Worm (Caenorhabditis elegans) whole organism, L2 larva: ENCODE data around the gene cids-1.
A peak's percentile ranks its signal among the peaks of the same experiment; 100 is the strongest.

ENCODE experiments used
- C34F6.9 ChIP-seq: fragments of 150-350 bp; optimal IDR thresholded peaks from 2 replicates; lab custom pipeline; 2014; ENCODE audit warnings: missing biosample characterization, missing genetic modification characterization
- R02D3.7 ChIP-seq: fragments of 150-350 bp; optimal IDR thresholded peaks from 2 replicates; lab custom pipeline; 2014; ENCODE audit warnings: missing biosample characterization, missing genetic modification characterization
- Y55F3AM.14 ChIP-seq: fragments of 200-800 bp; sonication (Bioruptor generic); optimal IDR thresholded peaks from 2 replicates; lab custom pipeline; 2018; ENCODE audit warnings: mild to moderate bottlenecking, missing genetic modification characterization, missing compliant biosample characterization
- ZK546.5 ChIP-seq: sonication (generic microtip); optimal IDR thresholded peaks from 2 replicates; lab custom pipeline; 2017; ENCODE audit warnings: missing biosample characterization, missing genetic modification characterization
- alr-1 ChIP-seq: fragments of 150-350 bp; optimal IDR thresholded peaks from 2 replicates; lab custom pipeline; 2014; ENCODE audit warnings: missing biosample characterization, missing genetic modification characterization
- aly-2 ChIP-seq: fragments of 150-350 bp; optimal IDR thresholded peaks from 2 replicates; lab custom pipeline; 2014; ENCODE audit warnings: missing biosample characterization, missing genetic modification characterization
- blmp-1 ChIP-seq: sonication (generic microtip); optimal IDR thresholded peaks from 2 replicates; lab custom pipeline; 2017; ENCODE audit warnings: missing genetic modification characterization, mild to moderate bottlenecking, missing compliant biosample characterization, antibody characterized with exemption, moderate library complexity; ENCODE audit not compliant: insufficient read depth
- ceh-16 ChIP-seq: fragments of 150-350 bp; optimal IDR thresholded peaks from 2 replicates; lab custom pipeline; 2014; ENCODE audit warnings: missing biosample characterization, missing genetic modification characterization
- ceh-82 ChIP-seq: fragments of 150-350 bp; optimal IDR thresholded peaks from 2 replicates; lab custom pipeline; 2014; ENCODE audit warnings: missing biosample characterization, missing genetic modification characterization
- crh-2 ChIP-seq: sonication (generic microtip); optimal IDR thresholded peaks from 2 replicates; lab custom pipeline; 2017; ENCODE audit warnings: missing biosample characterization, missing genetic modification characterization
- dmd-4 ChIP-seq: sonication (generic microtip); optimal IDR thresholded peaks from 2 replicates; lab custom pipeline; 2017; ENCODE audit warnings: missing biosample characterization, missing genetic modification characterization
- egl-27 ChIP-seq: sonication (generic microtip); optimal IDR thresholded peaks from 3 replicates; lab custom pipeline; 2017; ENCODE audit warnings: missing biosample characterization, missing genetic modification reagents, missing genetic modification characterization
- elt-1 ChIP-seq: fragments of 150-350 bp; optimal IDR thresholded peaks from 2 replicates; lab custom pipeline; 2014; ENCODE audit warnings: missing biosample characterization, missing genetic modification characterization
- elt-3 ChIP-seq: sonication (generic microtip); optimal IDR thresholded peaks from 2 replicates; lab custom pipeline; 2017; ENCODE audit warnings: missing biosample characterization, missing genetic modification characterization
- fos-1 ChIP-seq: fragments of 150-350 bp; optimal IDR thresholded peaks from 2 replicates; lab custom pipeline; 2014; ENCODE audit warnings: missing biosample characterization, missing genetic modification characterization
- gmeb-1 ChIP-seq: fragments of 150-350 bp; optimal IDR thresholded peaks from 2 replicates; lab custom pipeline; 2014; ENCODE audit warnings: missing biosample characterization, missing genetic modification characterization
- lin-13 ChIP-seq: fragments of 150-350 bp; optimal IDR thresholded peaks from 2 replicates; lab custom pipeline; 2014; ENCODE audit warnings: missing biosample characterization, missing genetic modification reagents, missing genetic modification characterization
- lin-39 ChIP-seq: fragments of 150-350 bp; optimal IDR thresholded peaks from 2 replicates; lab custom pipeline; 2014; ENCODE audit warnings: missing biosample characterization, missing genetic modification reagents, missing genetic modification characterization
- lsy-2 ChIP-seq, 2 experiments: fragments of 150-350 bp in 1 of 2; sonication (generic microtip) in 1 of 2; optimal IDR thresholded peaks; 2 replicates each; lab custom pipeline; 2014 to 2017; ENCODE audit warnings: missing biosample characterization in 2 of 2, missing genetic modification characterization in 2 of 2
- mdl-1 ChIP-seq, 2 experiments: fragments of 150-350 bp in 1 of 2; sonication (generic microtip) in 1 of 2; optimal IDR thresholded peaks; 2 replicates each; lab custom pipeline; 2017; ENCODE audit warnings: missing biosample characterization in 2 of 2, missing genetic modification characterization in 2 of 2
- nhr-10 ChIP-seq: sonication (generic microtip); optimal IDR thresholded peaks from 2 replicates; lab custom pipeline; 2017; ENCODE audit warnings: missing biosample characterization, missing genetic modification characterization
- nhr-12 ChIP-seq: fragments of 150-350 bp; optimal IDR thresholded peaks from 2 replicates; lab custom pipeline; 2014; ENCODE audit warnings: missing biosample characterization, missing genetic modification characterization
- nhr-129 ChIP-seq: fragments of 150-350 bp; optimal IDR thresholded peaks from 2 replicates; lab custom pipeline; 2014; ENCODE audit warnings: missing biosample characterization, missing genetic modification characterization
- nhr-23 ChIP-seq: fragments of 150-350 bp; optimal IDR thresholded peaks from 2 replicates; lab custom pipeline; 2014; ENCODE audit warnings: missing biosample characterization, missing genetic modification reagents, missing genetic modification characterization
- nhr-237 ChIP-seq: fragments of 150-350 bp; optimal IDR thresholded peaks from 2 replicates; lab custom pipeline; 2014; ENCODE audit warnings: missing biosample characterization, missing genetic modification characterization
- nhr-25 ChIP-seq: fragments of 150-350 bp; sonication (generic microtip); optimal IDR thresholded peaks from 3 replicates; lab custom pipeline; 2014; ENCODE audit warnings: missing biosample characterization, missing genetic modification characterization
- nhr-6 ChIP-seq: fragments of 150-350 bp; optimal IDR thresholded peaks from 2 replicates; lab custom pipeline; 2014; ENCODE audit warnings: missing biosample characterization, missing genetic modification characterization
- skn-1 ChIP-seq: sonication (generic microtip); optimal IDR thresholded peaks from 2 replicates; lab custom pipeline; 2017; ENCODE audit warnings: missing biosample characterization, missing genetic modification characterization
- sma-3 ChIP-seq: sonication (generic microtip); optimal IDR thresholded peaks from 2 replicates; lab custom pipeline; 2016; ENCODE audit warnings: missing genetic modification reagents, missing genetic modification characterization, missing compliant biosample characterization
- sma-9 ChIP-seq, 2 experiments: fragments of 150-350 bp in 1 of 2; sonication (generic microtip) in 1 of 2; optimal IDR thresholded peaks; 2 replicates each; lab custom pipeline; 2014 to 2016; ENCODE audit warnings: missing genetic modification characterization in 2 of 2, mild to moderate bottlenecking in 1 of 2, missing biosample characterization in 1 of 2, missing compliant biosample characterization in 1 of 2, missing genetic modification reagents in 1 of 2, moderate library complexity in 1 of 2
- snpc-4 ChIP-seq: fragments of 150-350 bp; optimal IDR thresholded peaks from 2 replicates; lab custom pipeline; 2014; ENCODE audit warnings: missing biosample characterization, missing genetic modification characterization
- unc-39 ChIP-seq: fragments of 150-350 bp; optimal IDR thresholded peaks from 2 replicates; lab custom pipeline; 2014; ENCODE audit warnings: missing biosample characterization, missing genetic modification characterization
- unc-55 ChIP-seq: fragments of 150-350 bp; sonication (generic microtip); optimal IDR thresholded peaks from 3 replicates; lab custom pipeline; 2014; ENCODE audit warnings: missing biosample characterization, missing genetic modification reagents, missing genetic modification characterization
- unc-62 ChIP-seq: fragments of 150-350 bp; optimal IDR thresholded peaks from 2 replicates; lab custom pipeline; 2014; ENCODE audit warnings: missing biosample characterization, missing genetic modification reagents, missing genetic modification characterization
- zag-1 ChIP-seq: fragments of 150-350 bp; optimal IDR thresholded peaks from 2 replicates; lab custom pipeline; 2014; ENCODE audit warnings: missing biosample characterization, missing genetic modification characterization
- ztf-11 ChIP-seq: sonication (generic microtip); optimal IDR thresholded peaks from 2 replicates; lab custom pipeline; 2017; ENCODE audit warnings: missing biosample characterization, missing genetic modification characterization
- ztf-4 ChIP-seq: fragments of 150-350 bp; optimal IDR thresholded peaks from 2 replicates; lab custom pipeline; 2014; ENCODE audit warnings: missing biosample characterization, missing genetic modification characterization

Gene cids-1

DNA sequence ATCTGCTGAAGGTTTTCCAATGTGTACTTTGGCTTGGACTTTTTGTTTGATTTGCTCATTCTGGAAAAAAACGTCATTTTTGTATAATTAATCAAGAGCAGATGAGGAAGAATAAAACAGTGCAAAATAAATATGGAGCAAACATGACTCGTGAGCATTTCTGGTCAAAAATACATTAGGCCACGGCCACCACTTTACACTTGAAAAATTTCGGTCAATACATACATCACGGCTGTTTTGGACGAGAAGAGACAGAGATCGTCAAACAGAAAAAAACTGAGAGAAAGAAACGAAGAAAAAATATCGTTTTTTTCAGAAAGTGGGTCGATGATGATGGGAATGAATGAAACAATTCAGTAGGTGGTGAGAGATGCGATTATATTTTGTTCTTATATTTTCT lies 24.1 kb downstream of the cids-1 start, which contains the start of the genes F09G8.7 and crn-7:
TSS of gene F09G8.7 (minus strand) at position 60 of the 400 bp plus-strand sequence.
TSS of gene crn-7 (plus strand) at position 236 of the 400 bp plus-strand sequence.
- no peak for TF ChIP-seq nhr-12 (tag; lab: Kevin White, UChicago)
- peak; percentile 8 for TF ChIP-seq unc-55 (GFP tag; lab: Kevin White, UChicago)
- TF ChIP-seq gmeb-1 (tag; lab: Kevin White, UChicago) = no peak
- no peak for TF ChIP-seq blmp-1 (tag; lab: Kevin White, UChicago)
- no peak for TF ChIP-seq unc-39 (tag; lab: Kevin White, UChicago)
- TF ChIP-seq nhr-10 (tag; lab: Kevin White, UChicago) = no peak
- no peak for TF ChIP-seq Y55F3AM.14 (GFP tag; lab: Kevin White, UChicago)
- no peak for TF ChIP-seq ztf-11
- TF ChIP-seq sma-3 (GFP tag; lab: Kevin White, UChicago) = no peak
- TF ChIP-seq aly-2 = no peak
- no peak for TF ChIP-seq dmd-4 (tag; lab: Kevin White, UChicago)
- TF ChIP-seq crh-2 = no peak
- TF ChIP-seq nhr-129 (tag; lab: Kevin White, UChicago) = peak; percentile 51
- no peak for TF ChIP-seq mdl-1 (tag; optimal IDR thresholded peaks at IDR 0.05; lab: Kevin White, UChicago)
- TF ChIP-seq R02D3.7 (tag; lab: Kevin White, UChicago) = no peak
- peak; percentile 20 for TF ChIP-seq fos-1 (tag; lab: Kevin White, UChicago)
- TF ChIP-seq zag-1 (tag; lab: Kevin White, UChicago) = no peak
- no peak for TF ChIP-seq snpc-4
- TF ChIP-seq C34F6.9 = peak; percentile 64
- TF ChIP-seq ZK546.5 = no peak
- no peak for TF ChIP-seq unc-62 (GFP tag; lab: Kevin White, UChicago)
- TF ChIP-seq egl-27 = no peak
- TF ChIP-seq lsy-2 (tag; optimal IDR thresholded peaks at IDR 0.05; lab: Kevin White, UChicago) = peak in 1 of 2 experiments; percentile 47

DNA sequence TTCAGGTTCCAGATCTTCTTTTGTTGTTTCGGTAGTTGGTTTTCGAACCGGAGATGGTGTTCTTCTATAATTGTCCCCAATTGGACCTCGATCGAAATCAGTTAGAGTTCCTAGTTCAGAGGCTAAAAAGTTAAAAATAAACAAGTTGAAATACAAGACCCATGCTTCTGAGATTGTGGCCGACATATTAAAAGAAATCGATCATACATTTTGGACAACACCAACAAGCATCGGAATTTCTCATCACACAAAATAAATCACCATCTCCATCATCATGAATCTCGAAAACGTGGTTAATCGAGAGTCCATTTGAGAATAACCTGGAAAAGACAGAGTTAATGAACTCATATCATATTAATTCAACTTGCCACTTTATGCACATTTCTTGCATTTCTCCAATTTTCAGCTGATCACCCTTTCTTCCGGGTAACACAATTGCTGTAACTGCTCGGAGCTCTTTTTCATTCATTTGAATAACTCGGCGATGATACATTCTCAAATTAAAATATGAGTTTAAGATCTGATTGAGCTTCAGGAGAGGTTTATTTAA lies 27.5 kb downstream of the cids-1 start, which contains the start of the genes mps-4 and F09G8.10:
TSS of gene mps-4 (minus strand) at position 101 of the 550 bp plus-strand sequence.
TSS of gene F09G8.10 (minus strand) at position 500 of the 550 bp plus-strand sequence.
- no peak for TF ChIP-seq elt-3
- TF ChIP-seq ztf-11 = no peak
- no peak for TF ChIP-seq dmd-4 (tag; lab: Kevin White, UChicago)
- TF ChIP-seq unc-55 (GFP tag; lab: Kevin White, UChicago) = no peak
- TF ChIP-seq ztf-4 = no peak
- TF ChIP-seq unc-62 (GFP tag; lab: Kevin White, UChicago) = no peak
- no peak for TF ChIP-seq ceh-16 (tag; lab: Kevin White, UChicago)
- TF ChIP-seq lin-13 = no peak
- TF ChIP-seq lin-39 (tag; lab: Kevin White, UChicago) = no peak
- TF ChIP-seq egl-27 = no peak
- TF ChIP-seq elt-1 (tag; lab: Kevin White, UChicago) = no peak
- no peak for TF ChIP-seq nhr-6 (tag; lab: Kevin White, UChicago)
- TF ChIP-seq sma-3 (GFP tag; lab: Kevin White, UChicago) = no peak
- TF ChIP-seq ceh-82 = no peak
- TF ChIP-seq nhr-25 (tag; lab: Kevin White, UChicago) = no peak
- TF ChIP-seq sma-9 (GFP tag; optimal IDR thresholded peaks at IDR 0.05; lab: Kevin White, UChicago) = no peak
- TF ChIP-seq sma-9 (tag; optimal IDR thresholded peaks at IDR 0.05; lab: Kevin White, UChicago) = no peak
- no peak for TF ChIP-seq nhr-23 (tag; lab: Kevin White, UChicago)
- no peak for TF ChIP-seq fos-1 (tag; lab: Kevin White, UChicago)
- TF ChIP-seq R02D3.7 (tag; lab: Kevin White, UChicago) = no peak
- TF ChIP-seq, all 48 proteins: peak for 0

- no peak for TF ChIP-seq snpc-4
- no peak for TF ChIP-seq egl-27
- TF ChIP-seq nhr-23 (tag; lab: Kevin White, UChicago) = no peak
- no peak for TF ChIP-seq aly-2
- TF ChIP-seq R02D3.7 (tag; lab: Kevin White, UChicago) = no peak
- TF ChIP-seq nhr-6 (tag; lab: Kevin White, UChicago) = no peak
- TF ChIP-seq ztf-11 = no peak
- TF ChIP-seq sma-3 (GFP tag; lab: Kevin White, UChicago) = no peak
- no peak for TF ChIP-seq nhr-10 (tag; lab: Kevin White, UChicago)
- TF ChIP-seq alr-1 = no peak
- no peak for TF ChIP-seq dmd-4 (tag; lab: Kevin White, UChicago)
- no peak for TF ChIP-seq elt-1 (tag; lab: Kevin White, UChicago)
- TF ChIP-seq nhr-237 (tag; lab: Kevin White, UChicago) = no peak
- no peak for TF ChIP-seq skn-1 (tag; lab: Kevin White, UChicago)
- TF ChIP-seq gmeb-1 (tag; lab: Kevin White, UChicago) = no peak
- TF ChIP-seq, all 48 proteins: peak for 0
Observed at ce11 chrIII:8275871-8276270, 31.6 kb downstream of the cids-1 start, which contains the start of gene clec-160. Gene clec-160, minus strand, starts transcription at chrIII:8275971.
